Worm (Caenorhabditis elegans): ENCODE results near the gene lin-39.

DNA sequence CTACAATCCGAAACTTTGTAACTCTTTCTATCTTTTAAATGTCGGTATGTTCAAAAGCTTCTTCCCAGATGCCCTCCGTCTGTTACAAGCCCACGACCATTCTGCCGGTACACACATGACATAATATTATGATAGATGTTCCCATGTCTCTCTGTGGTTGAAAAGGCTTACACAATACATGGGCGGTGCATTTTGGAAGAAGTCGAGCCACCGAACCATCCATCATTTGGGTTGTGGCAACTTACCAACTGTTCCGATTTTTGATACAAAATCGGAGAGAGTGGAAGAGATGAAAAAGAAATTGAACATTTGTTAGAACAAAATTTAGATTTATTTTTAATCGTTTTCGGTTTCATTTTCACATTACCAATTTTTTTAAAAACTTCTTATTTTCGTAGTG lies 12.5 kb upstream of the lin-39 start:
- TF ChIP-seq ceh-13 (GFP tag; optimal IDR thresholded peaks at IDR 0.05) = no peak
- no peak for TF ChIP-seq aly-1 (tag; optimal IDR thresholded peaks at IDR 0.05)
- no peak for TF ChIP-seq tbx-37 (GFP tag; conservative IDR thresholded peaks at IDR 0.05)
- no peak for TF ChIP-seq ama-1 (optimal IDR thresholded peaks at IDR 0.05)
- no peak for TF ChIP-seq hmbx-1 (tag; optimal IDR thresholded peaks at IDR 0.05)
- TF ChIP-seq pes-1 (GFP tag; IDR thresholded peaks at IDR 0.05) = no peak
- no peak for TF ChIP-seq flt-1 (GFP tag; IDR thresholded peaks at IDR 0.05)
- no peak for TF ChIP-seq hnd-1 (tag; optimal IDR thresholded peaks at IDR 0.05)
- no peak for TF ChIP-seq B0310.2 (tag; optimal IDR thresholded peaks at IDR 0.05)

All from whole organism, early embryonic.